Fruit fly (Drosophila melanogaster) whole organism, embryonic: Measurements from ENCODE around the gene CG10809.

Experiments used
- ATbp ChIP-seq: fragments of 200-800 bp; sonication (Bioruptor generic); optimal IDR thresholded peaks from 2 replicates; lab custom pipeline; 2017; ENCODE audit warnings: missing biosample characterization, mild to moderate bottlenecking, missing genetic modification characterization, missing genetic modification reagents
- C15 ChIP-seq: fragments of 200-800 bp; sonication (Bioruptor generic); IDR thresholded peaks from 3 replicates; pipeline ENCODE4 v1.3.6; 2022; ENCODE audit warnings: missing biosample characterization, missing genetic modification characterization
- CG10321 ChIP-seq: fragments of 200-800 bp; sonication (Bioruptor generic); IDR thresholded peaks from 2 replicates; pipeline ENCODE4 v1.3.6; 2022; ENCODE audit warnings: missing biosample characterization, missing genetic modification characterization
- CG13287 ChIP-seq: fragments of 200-800 bp; sonication (Bioruptor generic); IDR thresholded peaks from 2 replicates; pipeline ENCODE4 v1.3.6; 2022; ENCODE audit warnings: missing biosample characterization, missing genetic modification characterization; ENCODE audit not compliant: partially characterized antibody
- CG13424 ChIP-seq: fragments of 200-800 bp; sonication (Bioruptor generic); optimal IDR thresholded peaks from 2 replicates; lab custom pipeline; 2019; ENCODE audit warnings: missing biosample characterization, mild to moderate bottlenecking, missing genetic modification characterization, moderate library complexity
- CG14014 ChIP-seq: fragments of 200-800 bp; sonication (Bioruptor generic); IDR thresholded peaks from 2 replicates; pipeline ENCODE4 v1.3.6; 2022; ENCODE audit warnings: missing biosample characterization, missing genetic modification characterization
- CG1603 ChIP-seq: fragments of 200-800 bp; sonication (Bioruptor generic); optimal IDR thresholded peaks from 2 replicates; lab custom pipeline; 2019; ENCODE audit warnings: missing biosample characterization, mild to moderate bottlenecking, missing genetic modification characterization, moderate library complexity
- CG17359 ChIP-seq: fragments of 200-800 bp; sonication (Bioruptor generic); optimal IDR thresholded peaks from 3 replicates; lab custom pipeline; 2018; ENCODE audit warnings: missing biosample characterization, mild to moderate bottlenecking, missing genetic modification characterization, moderate library complexity
- CG2116 ChIP-seq: fragments of 200-800 bp; sonication (Bioruptor generic); optimal IDR thresholded peaks from 3 replicates; lab custom pipeline; 2018; ENCODE audit warnings: missing biosample characterization, mild to moderate bottlenecking, missing genetic modification characterization
- CG2199 ChIP-seq: fragments of 200-800 bp; sonication (Bioruptor generic); IDR thresholded peaks from 3 replicates; pipeline ENCODE4 v1.3.6; 2022; ENCODE audit warnings: missing biosample characterization, missing genetic modification characterization
- CG2678 ChIP-seq: fragments of 200-800 bp; sonication (Bioruptor generic); optimal IDR thresholded peaks from 3 replicates; lab custom pipeline; 2019; ENCODE audit warnings: missing biosample characterization, mild to moderate bottlenecking, missing genetic modification characterization, moderate library complexity
- CG30431 ChIP-seq: fragments of 200-800 bp; sonication (Bioruptor generic); optimal IDR thresholded peaks from 2 replicates; lab custom pipeline; 2017; ENCODE audit warnings: missing biosample characterization, missing genetic modification characterization
- CG4360 ChIP-seq: fragments of 200-800 bp; sonication (Bioruptor generic); IDR thresholded peaks from 2 replicates; pipeline ENCODE4 v1.3.6; 2022; ENCODE audit warnings: missing biosample characterization, missing genetic modification characterization
- CG43689 ChIP-seq: fragments of 200-800 bp; sonication (Bioruptor generic); IDR thresholded peaks from 2 replicates; pipeline ENCODE4 v1.3.6; 2022; ENCODE audit warnings: missing biosample characterization, missing genetic modification characterization
- CG5180 ChIP-seq: fragments of 200-800 bp; sonication (Bioruptor generic); optimal IDR thresholded peaks from 3 replicates; lab custom pipeline; 2017; ENCODE audit warnings: missing biosample characterization, missing genetic modification characterization, mild to moderate bottlenecking, moderate library complexity, missing genetic modification reagents
- CG6689 ChIP-seq: fragments of 200-800 bp; sonication (Bioruptor generic); IDR thresholded peaks from 2 replicates; pipeline ENCODE4 v1.3.6; 2022; ENCODE audit warnings: missing biosample characterization, missing genetic modification characterization
- CG9437 ChIP-seq: fragments of 200-800 bp; sonication (Bioruptor generic); optimal IDR thresholded peaks from 2 replicates; lab custom pipeline; 2018; ENCODE audit warnings: missing biosample characterization, mild to moderate bottlenecking, missing genetic modification characterization
- Ets97D ChIP-seq: fragments of 200-800 bp; sonication (Bioruptor generic); optimal IDR thresholded peaks from 3 replicates; lab custom pipeline; 2016; ENCODE audit warnings: missing biosample characterization, missing genetic modification characterization
- HLH3B ChIP-seq: fragments of 200-800 bp; sonication (Bioruptor generic); IDR thresholded peaks from 2 replicates; pipeline ENCODE4 v1.3.6; 2022; ENCODE audit warnings: missing biosample characterization, missing genetic modification characterization
- Hmr ChIP-seq: fragments of 200-800 bp; sonication (Bioruptor generic); optimal IDR thresholded peaks from 3 replicates; lab custom pipeline; 2017; ENCODE audit warnings: mild to moderate bottlenecking, missing biosample characterization, missing genetic modification reagents, missing genetic modification characterization
- MBD-R2 ChIP-seq: fragments of 200-800 bp; sonication (Bioruptor generic); IDR thresholded peaks from 2 replicates; pipeline ENCODE4 v1.3.6; 2022; ENCODE audit warnings: missing biosample characterization, missing genetic modification characterization
- Med ChIP-seq: fragments of 200-800 bp; sonication (Bioruptor generic); peaks from one replicate; lab custom pipeline; 2016; ENCODE audit warnings: missing biosample characterization, missing genetic modification characterization, mild to moderate bottlenecking, inconsistent platforms, moderate library complexity
- Mes4 ChIP-seq: fragments of 200-800 bp; sonication (Bioruptor generic); optimal IDR thresholded peaks from 2 replicates; lab custom pipeline; 2016; ENCODE audit warnings: missing biosample characterization, missing genetic modification characterization
- Myb ChIP-seq: fragments of 200-800 bp; sonication (Bioruptor generic); optimal IDR thresholded peaks from 2 replicates; lab custom pipeline; 2016; ENCODE audit warnings: missing biosample characterization, missing genetic modification characterization
- Stat92E ChIP-seq, 3 experiments: fragments of >200 bp in 2 of 3; fragments of 200-800 bp in 1 of 3; sonication (Bioruptor generic) in 1 of 3; optimal IDR thresholded peaks; 2 replicates each; lab custom pipeline; 2017 to 2019; ENCODE audit warnings: missing biosample characterization in 3 of 3, missing genetic modification characterization in 3 of 3, mild to moderate bottlenecking in 1 of 3, moderate library complexity in 1 of 3
- ab ChIP-seq: fragments of 200-800 bp; sonication (Bioruptor generic); optimal IDR thresholded peaks from 2 replicates; lab custom pipeline; 2016; ENCODE audit warnings: missing biosample characterization, missing genetic modification characterization
- btn ChIP-seq: fragments of 200-800 bp; sonication (Bioruptor generic); optimal IDR thresholded peaks from 2 replicates; lab custom pipeline; 2016; ENCODE audit warnings: missing biosample characterization, missing genetic modification characterization
- chn ChIP-seq: fragments of 200-800 bp; sonication (Bioruptor generic); optimal IDR thresholded peaks from 2 replicates; lab custom pipeline; 2016; ENCODE audit warnings: missing biosample characterization, missing genetic modification characterization
- crc ChIP-seq: fragments of 200-800 bp; sonication (Bioruptor generic); optimal IDR thresholded peaks from 2 replicates; lab custom pipeline; 2016; ENCODE audit warnings: missing biosample characterization, missing genetic modification characterization
- esg ChIP-seq: fragments of 200-800 bp; sonication (Bioruptor generic); conservative IDR thresholded peaks from 2 replicates; pipeline ENCODE4 v1.3.6; 2022; ENCODE audit warnings: missing biosample characterization, missing genetic modification characterization
- ewg ChIP-seq: fragments of 200-800 bp; sonication (Bioruptor generic); optimal IDR thresholded peaks from 3 replicates; lab custom pipeline; 2017; ENCODE audit warnings: mild to moderate bottlenecking, missing biosample characterization, missing genetic modification reagents, missing genetic modification characterization
- gcm ChIP-seq: fragments of 200-800 bp; sonication (Bioruptor generic); optimal IDR thresholded peaks from 2 replicates; lab custom pipeline; 2019; ENCODE audit warnings: missing biosample characterization, mild to moderate bottlenecking, missing genetic modification characterization, moderate library complexity
- gcm2 ChIP-seq: fragments of 200-800 bp; sonication (Bioruptor generic); optimal IDR thresholded peaks from 2 replicates; lab custom pipeline; 2016; ENCODE audit warnings: missing biosample characterization, missing genetic modification characterization
- grn ChIP-seq: fragments of 200-800 bp; sonication (Bioruptor generic); optimal IDR thresholded peaks from 3 replicates; lab custom pipeline; 2017; ENCODE audit warnings: missing biosample characterization, missing genetic modification characterization
- hkb ChIP-seq, 2 experiments: fragments of 200-800 bp in 1 of 2; fragments of >200 bp in 1 of 2; sonication (Bioruptor generic) in 1 of 2; IDR thresholded peaks in 1 of 2; optimal IDR thresholded peaks in 1 of 2; 2 replicates each; pipeline versions ENCODE4 v1.3.6 to Lab custom; 2017 to 2022; ENCODE audit warnings: missing biosample characterization in 1 of 2, missing genetic modification characterization in 1 of 2
- ind ChIP-seq: fragments of 200-800 bp; sonication (Bioruptor generic); optimal IDR thresholded peaks from 3 replicates; lab custom pipeline; 2016; ENCODE audit warnings: missing biosample characterization, missing genetic modification characterization
- kay ChIP-seq: fragments of 200-800 bp; sonication (Bioruptor generic); optimal IDR thresholded peaks from 2 replicates; lab custom pipeline; 2016; ENCODE audit warnings: missing biosample characterization, missing genetic modification characterization
- maf-S ChIP-seq: fragments of 200-800 bp; sonication (Bioruptor generic); optimal IDR thresholded peaks from 2 replicates; lab custom pipeline; 2016; ENCODE audit warnings: missing biosample characterization, missing genetic modification characterization
- mld ChIP-seq: fragments of 200-800 bp; sonication (Bioruptor generic); IDR thresholded peaks from 3 replicates; pipeline ENCODE4 v1.3.6; 2022; ENCODE audit warnings: missing biosample characterization, missing genetic modification characterization; ENCODE audit not compliant: partially characterized antibody
- nau ChIP-seq: fragments of 200-800 bp; sonication (Bioruptor generic); optimal IDR thresholded peaks from 3 replicates; lab custom pipeline; 2017; ENCODE audit warnings: missing biosample characterization, mild to moderate bottlenecking, missing genetic modification characterization, missing genetic modification reagents
- nerfin-1 ChIP-seq: fragments of 200-800 bp; sonication (Bioruptor generic); optimal IDR thresholded peaks from 3 replicates; lab custom pipeline; 2019; ENCODE audit warnings: missing biosample characterization, mild to moderate bottlenecking, missing genetic modification characterization, moderate library complexity
- pzg ChIP-seq: fragments of 200-800 bp; sonication (Bioruptor generic); optimal IDR thresholded peaks from 3 replicates; lab custom pipeline; 2018; ENCODE audit warnings: missing biosample characterization, mild to moderate bottlenecking, missing genetic modification characterization, moderate library complexity
- schlank ChIP-seq: fragments of 200-800 bp; sonication (Bioruptor generic); optimal IDR thresholded peaks from 2 replicates; lab custom pipeline; 2018; ENCODE audit warnings: missing biosample characterization, mild to moderate bottlenecking, missing genetic modification characterization
- sd ChIP-seq: fragments of 200-800 bp; sonication (Bioruptor generic); optimal IDR thresholded peaks from 3 replicates; lab custom pipeline; 2018; ENCODE audit warnings: missing biosample characterization, mild to moderate bottlenecking, missing genetic modification characterization, moderate library complexity
- so ChIP-seq: fragments of 200-800 bp; sonication (Bioruptor generic); IDR thresholded peaks from 3 replicates; pipeline ENCODE4 v1.3.6; 2022; ENCODE audit warnings: missing biosample characterization, missing genetic modification characterization
- tll ChIP-seq, 2 experiments: fragments of 200-800 bp in 1 of 2; fragments of >200 bp in 1 of 2; sonication (Bioruptor generic) in 1 of 2; optimal IDR thresholded peaks; 2 replicates each; lab custom pipeline; 2017 to 2019; ENCODE audit warnings: missing biosample characterization in 2 of 2, missing genetic modification characterization in 2 of 2, mild to moderate bottlenecking in 1 of 2, moderate library complexity in 1 of 2
- toy ChIP-seq: fragments of 200-800 bp; sonication (Bioruptor generic); IDR thresholded peaks from 2 replicates; pipeline ENCODE4 v1.3.6; 2022; ENCODE audit warnings: missing biosample characterization, missing genetic modification characterization
- wek ChIP-seq: fragments of 200-800 bp; sonication (Bioruptor generic); optimal IDR thresholded peaks from 3 replicates; lab custom pipeline; 2018; ENCODE audit warnings: missing biosample characterization, mild to moderate bottlenecking, missing genetic modification characterization, moderate library complexity
- zen2 ChIP-seq: fragments of 200-800 bp; sonication (Bioruptor generic); IDR thresholded peaks from 3 replicates; pipeline ENCODE4 v1.3.6; 2022; ENCODE audit warnings: missing biosample characterization, missing genetic modification characterization; ENCODE audit not compliant: partially characterized antibody

The CG10809 gene

DNA sequence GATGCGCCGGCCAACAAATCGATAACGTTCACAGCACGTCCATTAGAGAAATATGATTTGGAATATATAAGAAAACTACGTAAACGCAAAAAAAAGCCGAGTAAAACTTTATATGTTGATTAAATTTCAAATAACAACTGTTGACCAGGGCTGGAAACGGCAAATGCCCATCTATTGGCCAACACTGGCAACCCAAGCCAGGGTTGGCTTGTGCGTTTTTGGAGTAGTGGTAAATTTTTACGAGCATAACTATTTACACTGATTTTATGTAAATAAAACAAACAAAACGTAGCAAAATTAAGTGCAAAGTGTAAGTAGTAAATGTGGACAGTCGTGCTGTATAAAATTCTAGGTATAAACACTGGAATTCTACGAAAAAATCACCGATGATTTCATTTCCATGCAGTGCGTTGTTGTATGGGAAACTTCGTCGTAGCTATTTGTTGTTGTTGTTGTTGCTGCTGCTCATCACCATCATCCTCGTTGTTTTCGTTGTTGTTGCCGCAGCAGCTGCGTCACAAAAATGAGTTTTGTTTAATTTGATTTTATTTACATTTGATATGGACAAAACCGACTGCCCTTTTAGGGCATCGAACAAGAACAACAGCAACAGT lies 39.5 kb upstream of the CG10809 start, which contains the start of gene nudE (continued):
- TF ChIP-seq CG5180 (GFP tag; lab: Kevin White, UChicago) (no peak), crc (peak; percentile 21), maf-S (GFP tag; lab: Kevin White, UChicago) (peak; percentile 46), CG2116 (peak; percentile 26), nerfin-1 (peak; percentile 77), so (no peak), CG13424 (tag; lab: Kevin White, UChicago) (peak; percentile 0), sd (tag; lab: Kevin White, UChicago) (no peak), ind (GFP tag; lab: Kevin White, UChicago) (peak; percentile 12), schlank (tag; lab: Kevin White, UChicago) (no peak), CG1603 (peak; percentile 58), grn (GFP tag; lab: Kevin White, UChicago) (no peak), ATbp (GFP tag; lab: Kevin White, UChicago) (no peak), CG4360 (peak; percentile 98), Stat92E (GFP tag; optimal IDR thresholded peaks at IDR 0.05; lab: Kevin White, UChicago) (no peak), CG10321 (no peak), CG43689 (GFP tag; lab: Robert Waterston, UW) (no peak), CG17359 (tag; lab: Kevin White, UChicago) (no peak), CG13287 (no peak), gcm (GFP tag; lab: Kevin White, UChicago) (no peak), esg (GFP tag; lab: Robert Waterston, UW) (no peak), mld (no peak), kay (GFP tag; lab: Kevin White, UChicago) (no peak), Myb (GFP tag; lab: Kevin White, UChicago) (peak; percentile 98), hkb (optimal IDR thresholded peaks at IDR 0.05; lab: Kevin White, UChicago) (no peak), hkb (GFP tag; IDR thresholded peaks at IDR 0.05; lab: Robert Waterston, UW) (no peak), Hmr (GFP tag; lab: Kevin White, UChicago) (peak; percentile 21), Ets97D (GFP tag; lab: Kevin White, UChicago) (peak; percentile 33), CG30431 (GFP tag; lab: Kevin White, UChicago) (no peak), CG2678 (peak; percentile 42), chn (no peak), C15 (GFP tag; lab: Robert Waterston, UW) (no peak), CG2199 (GFP tag; lab: Robert Waterston, UW) (no peak), MBD-R2 (GFP tag; lab: Robert Waterston, UW) (peak; percentile 39), nau (no peak), wek (GFP tag; lab: Kevin White, UChicago) (no peak), pzg (GFP tag; lab: Kevin White, UChicago) (peak; percentile 64), Mes4 (GFP tag; lab: Kevin White, UChicago) (no peak), CG14014 (GFP tag; lab: Robert Waterston, UW) (no peak), toy (GFP tag; lab: Robert Waterston, UW) (no peak), zen2 (GFP tag; lab: Robert Waterston, UW) (no peak), btn (GFP tag; lab: Kevin White, UChicago) (no peak), ewg (GFP tag; lab: Kevin White, UChicago) (no peak), CG6689 (GFP tag; lab: Robert Waterston, UW) (no peak), CG9437 (GFP tag; lab: Kevin White, UChicago) (no peak), ab (GFP tag; lab: Kevin White, UChicago) (peak; percentile 3), tll (GFP tag; optimal IDR thresholded peaks at IDR 0.05; lab: Kevin White, UChicago) (no peak), HLH3B (GFP tag; lab: Robert Waterston, UW) (no peak), gcm2 (GFP tag; lab: Kevin White, UChicago) (no peak), Med (GFP tag; lab: Kevin White, UChicago) (peak; percentile 91)
